Fruit fly (Drosophila melanogaster) whole organism, pupa: ENCODE data around the gene Bace.

ENCODE experiments used
- CG10348 ChIP-seq: fragments of 200-800 bp; sonication (Bioruptor generic); IDR thresholded peaks from 2 replicates; pipeline ENCODE4 v1.3.6; 2022; ENCODE audit warnings: missing biosample characterization, missing genetic modification characterization
- CG12605 ChIP-seq: fragments of 200-800 bp; sonication (Bioruptor generic); IDR thresholded peaks from 2 replicates; pipeline ENCODE4 v1.3.6; 2022; ENCODE audit warnings: missing biosample characterization, missing genetic modification characterization
- CG13204 ChIP-seq: fragments of 200-800 bp; sonication (Bioruptor generic); optimal IDR thresholded peaks from 2 replicates; lab custom pipeline; 2018; ENCODE audit warnings: missing biosample characterization, mild to moderate bottlenecking, missing genetic modification characterization, moderate library complexity
- CG14655 ChIP-seq: fragments of 200-800 bp; sonication (Bioruptor generic); optimal IDR thresholded peaks from 3 replicates; lab custom pipeline; 2017; ENCODE audit warnings: mild to moderate bottlenecking, missing biosample characterization, missing genetic modification reagents, missing genetic modification characterization
- CG15710 ChIP-seq: fragments of 200-800 bp; sonication (Bioruptor generic); optimal IDR thresholded peaks from 2 replicates; lab custom pipeline; 2018; ENCODE audit warnings: missing biosample characterization, mild to moderate bottlenecking, missing genetic modification characterization, moderate library complexity
- CG17806 ChIP-seq: fragments of 200-800 bp; sonication (Bioruptor generic); optimal IDR thresholded peaks from 2 replicates; lab custom pipeline; 2018; ENCODE audit warnings: missing biosample characterization, mild to moderate bottlenecking, missing genetic modification characterization, moderate library complexity
- CG32121 ChIP-seq: fragments of 200-800 bp; sonication (Bioruptor generic); IDR thresholded peaks from 2 replicates; pipeline ENCODE4 v1.3.6; 2022; ENCODE audit warnings: missing biosample characterization, missing genetic modification characterization
- CG34367 ChIP-seq: fragments of 200-800 bp; sonication (Bioruptor generic); optimal IDR thresholded peaks from 2 replicates; lab custom pipeline; 2018; ENCODE audit warnings: missing biosample characterization, mild to moderate bottlenecking, missing genetic modification characterization
- CG4496 ChIP-seq: fragments of 200-800 bp; sonication (Bioruptor generic); IDR thresholded peaks from 3 replicates; pipeline ENCODE4 v1.3.6; 2022; ENCODE audit warnings: missing biosample characterization, missing genetic modification characterization
- CG8159 ChIP-seq: fragments of 200-800 bp; sonication (Bioruptor generic); optimal IDR thresholded peaks from 3 replicates; lab custom pipeline; 2018; ENCODE audit warnings: missing biosample characterization, mild to moderate bottlenecking, missing genetic modification characterization, moderate library complexity
- CG8301 ChIP-seq: fragments of 200-800 bp; sonication (Bioruptor generic); optimal IDR thresholded peaks from 2 replicates; lab custom pipeline; 2018; ENCODE audit warnings: missing biosample characterization, mild to moderate bottlenecking, missing genetic modification characterization
- CG9948 ChIP-seq: fragments of 200-800 bp; sonication (Bioruptor generic); optimal IDR thresholded peaks from 2 replicates; lab custom pipeline; 2018; ENCODE audit warnings: missing biosample characterization, mild to moderate bottlenecking, missing genetic modification characterization, moderate library complexity
- D1 ChIP-seq: fragments of 200-800 bp; sonication (Bioruptor generic); optimal IDR thresholded peaks from 2 replicates; lab custom pipeline; 2018; ENCODE audit warnings: missing biosample characterization, mild to moderate bottlenecking, missing genetic modification characterization, moderate library complexity
- EcR ChIP-seq: fragments of 200-800 bp; sonication (Bioruptor generic); optimal IDR thresholded peaks from 3 replicates; lab custom pipeline; 2019; ENCODE audit warnings: missing biosample characterization, missing genetic modification characterization, mild to moderate bottlenecking, moderate library complexity, missing genetic modification reagents
- Ets98B ChIP-seq: fragments of 200-800 bp; sonication (Bioruptor generic); IDR thresholded peaks from 2 replicates; pipeline ENCODE4 v1.3.6; 2022; ENCODE audit warnings: missing biosample characterization, missing genetic modification characterization
- Pif1A ChIP-seq: fragments of 200-800 bp; sonication (Bioruptor generic); optimal IDR thresholded peaks from 3 replicates; lab custom pipeline; 2016; ENCODE audit warnings: missing biosample characterization, missing genetic modification characterization
- Pif1B ChIP-seq: fragments of 200-800 bp; sonication (Bioruptor generic); optimal IDR thresholded peaks from 3 replicates; lab custom pipeline; 2016; ENCODE audit warnings: missing biosample characterization, missing genetic modification characterization
- Snoo ChIP-seq: fragments of 200-800 bp; sonication (Bioruptor generic); optimal IDR thresholded peaks from 3 replicates; lab custom pipeline; 2017; ENCODE audit warnings: missing biosample characterization, mild to moderate bottlenecking, missing genetic modification characterization, inconsistent platforms
- fd96Ca ChIP-seq: fragments of 200-800 bp; sonication (Bioruptor generic); IDR thresholded peaks from 3 replicates; pipeline ENCODE4 v1.3.6; 2022; ENCODE audit warnings: missing biosample characterization, missing genetic modification characterization
- gl ChIP-seq: fragments of 200-800 bp; sonication (Bioruptor generic); optimal IDR thresholded peaks from 2 replicates; lab custom pipeline; 2018; ENCODE audit warnings: missing biosample characterization, mild to moderate bottlenecking, missing genetic modification characterization
- rn ChIP-seq: fragments of 200-800 bp; sonication (Bioruptor generic); IDR thresholded peaks from 2 replicates; pipeline ENCODE4 v1.3.6; 2022; ENCODE audit warnings: missing biosample characterization, missing genetic modification characterization

Gene Bace

dm6 chr2L:8468929-8469681, 27.0 kb downstream of the Bace start:
- no peak for TF ChIP-seq CG9948 (tag; lab: Kevin White, UChicago)
- peak; percentile 13 for TF ChIP-seq gl (tag; lab: Kevin White, UChicago)
- peak; percentile 41 for TF ChIP-seq CG8159 (tag; lab: Kevin White, UChicago)
- TF ChIP-seq CG14655 (GFP tag; lab: Kevin White, UChicago), result peak; percentile 59
- peak; percentile 8 for TF ChIP-seq Snoo (tag; lab: Kevin White, UChicago)
- TF ChIP-seq D1 (tag; lab: Kevin White, UChicago), result no peak
- peak; percentile 15 for TF ChIP-seq CG15710 (tag; lab: Kevin White, UChicago)
- TF ChIP-seq CG8301 (tag; lab: Kevin White, UChicago), result peak; percentile 49
- no peak for TF ChIP-seq EcR (GFP tag; lab: Kevin White, UChicago)
- TF ChIP-seq Pif1A (GFP tag; lab: Kevin White, UChicago), result peak; percentile 21
- TF ChIP-seq, all 21 proteins: peak for 7

- TF ChIP-seq Snoo (tag; lab: Kevin White, UChicago), result no peak
- no peak for TF ChIP-seq Pif1B
- no peak for TF ChIP-seq Pif1A (GFP tag; lab: Kevin White, UChicago)
- TF ChIP-seq CG10348, result no peak
- TF ChIP-seq CG32121 (GFP tag; lab: Robert Waterston, UW), result no peak
- TF ChIP-seq CG8159 (tag; lab: Kevin White, UChicago), result no peak
- no peak for TF ChIP-seq CG9948 (tag; lab: Kevin White, UChicago)
- no peak for TF ChIP-seq rn (GFP tag; lab: Robert Waterston, UW)
- TF ChIP-seq Ets98B (GFP tag; lab: Robert Waterston, UW), result no peak
- no peak for TF ChIP-seq CG4496
- TF ChIP-seq CG13204 (GFP tag; lab: Kevin White, UChicago), result no peak
- TF ChIP-seq CG17806 (tag; lab: Kevin White, UChicago), result no peak
- no peak for TF ChIP-seq gl (tag; lab: Kevin White, UChicago)
- no peak for TF ChIP-seq D1 (tag; lab: Kevin White, UChicago)
- no peak for TF ChIP-seq EcR (GFP tag; lab: Kevin White, UChicago)
- no peak for TF ChIP-seq CG15710 (tag; lab: Kevin White, UChicago)
- no peak for TF ChIP-seq CG34367
- no peak for TF ChIP-seq CG12605
Observed at dm6 chr2L:8466643-8467042, 29.5 kb downstream of the Bace start, which contains the start of gene dachs. dachs (plus strand) TSS chr2L:8466817.

- TF ChIP-seq CG15710 (tag; lab: Kevin White, UChicago) (peak; percentile 50), CG34367 (peak; percentile 30), Pif1A (GFP tag; lab: Kevin White, UChicago) (peak; percentile 78), EcR (GFP tag; lab: Kevin White, UChicago) (peak; percentile 58), CG4496 (peak; percentile 70), CG9948 (tag; lab: Kevin White, UChicago) (peak; percentile 5), rn (GFP tag; lab: Robert Waterston, UW) (no peak), gl (tag; lab: Kevin White, UChicago) (no peak), CG13204 (GFP tag; lab: Kevin White, UChicago) (no peak), CG32121 (GFP tag; lab: Robert Waterston, UW) (peak; percentile 56; the same call in 1 of the 2 replicates), CG8301 (tag; lab: Kevin White, UChicago) (peak; percentile 58), Pif1B (peak; percentile 45), CG8159 (tag; lab: Kevin White, UChicago) (peak; percentile 61), CG10348 (no peak), CG14655 (GFP tag; lab: Kevin White, UChicago) (peak; percentile 55), D1 (tag; lab: Kevin White, UChicago) (peak; percentile 39), fd96Ca (no peak), CG12605 (peak; percentile 53), CG17806 (tag; lab: Kevin White, UChicago) (peak; percentile 44), Ets98B (GFP tag; lab: Robert Waterston, UW) (peak; percentile 37), Snoo (tag; lab: Kevin White, UChicago) (peak; percentile 49)
- TF ChIP-seq, all 21 proteins: peak for 16
Observed at dm6 chr2L:8464107-8464582, 32.0 kb downstream of the Bace start, which contains the start of gene prg. prg (plus strand) TSS chr2L:8464488.

DNA sequence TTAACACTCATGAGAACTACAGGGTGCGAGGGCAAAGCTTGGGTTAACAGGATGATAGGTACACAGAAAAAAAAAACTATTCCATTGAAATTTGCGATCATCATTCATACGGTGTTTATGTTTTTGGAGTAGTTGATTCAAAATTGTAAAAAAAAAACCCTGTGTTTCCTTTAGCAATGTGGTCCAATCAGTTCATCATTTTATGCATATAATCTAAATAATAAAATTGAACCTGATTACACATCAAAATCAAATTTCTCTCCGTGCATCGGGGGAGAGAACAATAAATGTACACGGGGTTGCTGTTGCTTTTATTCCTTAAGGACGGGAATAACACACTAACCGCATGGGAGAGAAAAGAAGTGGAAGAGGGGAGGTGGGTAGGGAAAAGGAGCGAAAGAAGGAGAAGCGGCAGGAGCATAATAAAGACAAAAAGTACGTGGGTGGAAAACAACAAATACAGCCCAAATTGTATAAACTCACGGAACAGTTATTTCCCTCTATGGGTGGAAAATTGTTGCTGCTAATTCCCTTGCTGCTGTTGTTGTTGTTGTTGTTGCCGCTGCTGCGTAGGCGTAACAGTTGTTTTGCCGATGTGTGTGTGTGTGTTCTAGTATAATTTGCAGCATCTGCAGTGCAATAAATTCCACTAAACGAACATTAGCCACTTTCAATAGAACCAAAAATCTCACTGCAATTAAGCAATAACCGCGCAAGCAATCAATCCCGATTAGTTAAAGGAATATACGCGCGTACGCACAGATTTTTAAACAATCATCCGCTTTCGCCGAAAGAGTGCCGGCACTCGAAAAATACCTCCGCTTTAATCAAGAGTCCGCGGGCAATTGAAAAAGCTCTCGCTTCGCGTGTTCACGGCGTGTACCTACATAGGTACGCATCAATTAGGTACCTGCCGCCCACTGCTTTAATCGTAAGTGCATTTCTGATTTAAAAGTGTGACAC, 32.7 kb downstream of the Bace start, which contains the start of gene Agpat2:
Agpat2 (minus strand) TSS at position 851 of the 963 bp plus-strand sequence.
- TF ChIP-seq CG34367 (peak; percentile 23), CG9948 (tag; lab: Kevin White, UChicago) (peak; percentile 60), CG4496 (peak; percentile 43; the same call in 1 of the 3 replicates), D1 (tag; lab: Kevin White, UChicago) (peak; percentile 15), Snoo (tag; lab: Kevin White, UChicago) (peak; percentile 62), rn (GFP tag; lab: Robert Waterston, UW) (no peak), CG12605 (0 out of 2 replicates have a peak, but pooled peaks have one; percentile 25), CG8159 (tag; lab: Kevin White, UChicago) (peak; percentile 77), CG13204 (GFP tag; lab: Kevin White, UChicago) (no peak), Pif1B (peak; percentile 70), CG8301 (tag; lab: Kevin White, UChicago) (peak; percentile 37), CG32121 (GFP tag; lab: Robert Waterston, UW) (no peak), CG14655 (GFP tag; lab: Kevin White, UChicago) (peak; percentile 44), gl (tag; lab: Kevin White, UChicago) (peak; percentile 2), EcR (GFP tag; lab: Kevin White, UChicago) (no peak), Pif1A (GFP tag; lab: Kevin White, UChicago) (peak; percentile 74), CG17806 (tag; lab: Kevin White, UChicago) (peak; percentile 72), CG15710 (tag; lab: Kevin White, UChicago) (peak; percentile 64)
